Fruit fly (Drosophila melanogaster) whole organism, embryonic: ENCODE data around the gene CG11898.

ENCODE experiments used
- Ada2b ChIP-seq: fragments of 200-800 bp; sonication (Bioruptor generic); IDR thresholded peaks from 2 replicates; pipeline ENCODE4 v1.3.6; 2022; ENCODE audit warnings: missing biosample characterization, missing genetic modification characterization
- Bdp1 ChIP-seq: fragments of 200-800 bp; sonication (Bioruptor generic); optimal IDR thresholded peaks from 3 replicates; lab custom pipeline; 2016; ENCODE audit warnings: missing biosample characterization, missing genetic modification characterization
- CG10147 ChIP-seq: fragments of 200-800 bp; sonication (Bioruptor generic); optimal IDR thresholded peaks from 2 replicates; lab custom pipeline; 2019; ENCODE audit warnings: missing biosample characterization, mild to moderate bottlenecking, missing genetic modification characterization, moderate library complexity
- CG10274 ChIP-seq: fragments of 200-800 bp; sonication (Bioruptor generic); optimal IDR thresholded peaks from 3 replicates; lab custom pipeline; 2017; ENCODE audit warnings: missing biosample characterization, mild to moderate bottlenecking, missing genetic modification characterization
- CG11247 ChIP-seq: fragments of 200-800 bp; sonication (Bioruptor generic); IDR thresholded peaks from 2 replicates; pipeline ENCODE4 v1.3.6; 2022; ENCODE audit warnings: missing biosample characterization, missing genetic modification characterization
- CG12155 ChIP-seq: fragments of 200-800 bp; sonication (Bioruptor generic); optimal IDR thresholded peaks from 3 replicates; lab custom pipeline; 2016; ENCODE audit warnings: missing biosample characterization, missing genetic modification characterization
- CG14860 ChIP-seq: fragments of 200-800 bp; sonication (Bioruptor generic); IDR thresholded peaks from 3 replicates; pipeline ENCODE4 v1.3.6; 2022; ENCODE audit warnings: missing biosample characterization, missing genetic modification characterization; ENCODE audit not compliant: partially characterized antibody
- CG1529 ChIP-seq: fragments of 200-800 bp; sonication (Bioruptor generic); optimal IDR thresholded peaks from 3 replicates; lab custom pipeline; 2018; ENCODE audit warnings: missing biosample characterization, missing genetic modification characterization
- CG16779 ChIP-seq: fragments of 200-800 bp; sonication (Bioruptor generic); IDR thresholded peaks from 2 replicates; pipeline ENCODE4 v1.3.6; 2022; ENCODE audit warnings: missing biosample characterization, missing genetic modification characterization
- CG17359 ChIP-seq: fragments of 200-800 bp; sonication (Bioruptor generic); optimal IDR thresholded peaks from 3 replicates; lab custom pipeline; 2018; ENCODE audit warnings: missing biosample characterization, mild to moderate bottlenecking, missing genetic modification characterization, moderate library complexity
- CG17385 ChIP-seq: fragments of 200-800 bp; sonication (Bioruptor generic); optimal IDR thresholded peaks from 3 replicates; lab custom pipeline; 2018; ENCODE audit warnings: missing biosample characterization, mild to moderate bottlenecking, missing genetic modification characterization
- CG18764 ChIP-seq: fragments of 200-800 bp; sonication (Bioruptor generic); optimal IDR thresholded peaks from 3 replicates; lab custom pipeline; 2016; ENCODE audit warnings: missing biosample characterization, missing genetic modification characterization
- CG30403 ChIP-seq: fragments of 200-800 bp; sonication (Bioruptor generic); optimal IDR thresholded peaks from 3 replicates; lab custom pipeline; 2016; ENCODE audit warnings: missing biosample characterization, missing genetic modification characterization
- CG31388 ChIP-seq: fragments of 200-800 bp; sonication (Bioruptor generic); optimal IDR thresholded peaks from 2 replicates; lab custom pipeline; 2016; ENCODE audit warnings: missing biosample characterization, missing genetic modification characterization
- CG3838 ChIP-seq: fragments of 200-800 bp; sonication (Bioruptor generic); optimal IDR thresholded peaks from 3 replicates; lab custom pipeline; 2016; ENCODE audit warnings: missing biosample characterization, missing genetic modification characterization
- CG3847 ChIP-seq: fragments of 200-800 bp; sonication (Bioruptor generic); IDR thresholded peaks from 2 replicates; pipeline ENCODE4 v1.3.6; 2022; ENCODE audit warnings: missing biosample characterization, missing genetic modification characterization
- CG5245 ChIP-seq: fragments of 200-800 bp; sonication (Bioruptor generic); optimal IDR thresholded peaks from 3 replicates; lab custom pipeline; 2016; ENCODE audit warnings: missing biosample characterization, missing genetic modification characterization
- CG5953 ChIP-seq: fragments of 200-800 bp; sonication (Bioruptor generic); IDR thresholded peaks from 2 replicates; pipeline ENCODE4 v1.3.6; 2022; ENCODE audit warnings: missing biosample characterization, missing genetic modification characterization
- CG8290 ChIP-seq, 3 experiments: fragments of 200-800 bp; sonication (Bioruptor generic); optimal IDR thresholded peaks; 2 replicates each; lab custom pipeline; 2016 to 2019; ENCODE audit warnings: missing biosample characterization in 3 of 3, missing genetic modification characterization in 3 of 3, mild to moderate bottlenecking in 2 of 3, moderate library complexity in 1 of 3
- CG8944 ChIP-seq: fragments of 200-800 bp; sonication (Bioruptor generic); optimal IDR thresholded peaks from 3 replicates; lab custom pipeline; 2016; ENCODE audit warnings: missing biosample characterization, missing genetic modification characterization
- CG9215 ChIP-seq: fragments of 200-800 bp; sonication (Bioruptor generic); IDR thresholded peaks from 2 replicates; pipeline ENCODE4 v1.3.6; 2022; ENCODE audit warnings: missing biosample characterization, missing genetic modification characterization
- Camta ChIP-seq: fragments of 200-800 bp; sonication (Bioruptor generic); optimal IDR thresholded peaks from 2 replicates; lab custom pipeline; 2016; ENCODE audit warnings: missing biosample characterization, missing genetic modification characterization
- Drgx ChIP-seq: fragments of 200-800 bp; sonication (Bioruptor generic); IDR thresholded peaks from 2 replicates; pipeline ENCODE4 v1.3.6; 2022; ENCODE audit warnings: missing biosample characterization, missing genetic modification characterization
- Elba2 ChIP-seq: fragments of 200-800 bp; sonication (Bioruptor generic); optimal IDR thresholded peaks from 3 replicates; lab custom pipeline; 2016; ENCODE audit warnings: missing biosample characterization, missing genetic modification characterization
- Fer2 ChIP-seq: fragments of 200-800 bp; sonication (Bioruptor generic); optimal IDR thresholded peaks from 2 replicates; lab custom pipeline; 2018; ENCODE audit warnings: missing biosample characterization, mild to moderate bottlenecking, missing genetic modification characterization, moderate library complexity
- HLH3B ChIP-seq: fragments of 200-800 bp; sonication (Bioruptor generic); IDR thresholded peaks from 2 replicates; pipeline ENCODE4 v1.3.6; 2022; ENCODE audit warnings: missing biosample characterization, missing genetic modification characterization
- Mad ChIP-seq: fragments of 200-800 bp; sonication (Bioruptor generic); optimal IDR thresholded peaks from 2 replicates; lab custom pipeline; 2016; ENCODE audit warnings: missing biosample characterization, missing genetic modification characterization
- Sry-β ChIP-seq: fragments of 200-800 bp; sonication (Bioruptor generic); optimal IDR thresholded peaks from 2 replicates; lab custom pipeline; 2018; ENCODE audit warnings: missing biosample characterization, mild to moderate bottlenecking, missing genetic modification characterization, moderate library complexity
- Stat92E ChIP-seq, 3 experiments: fragments of >200 bp in 2 of 3; fragments of 200-800 bp in 1 of 3; sonication (Bioruptor generic) in 1 of 3; optimal IDR thresholded peaks; 2 replicates each; lab custom pipeline; 2017 to 2019; ENCODE audit warnings: missing biosample characterization in 3 of 3, missing genetic modification characterization in 3 of 3, mild to moderate bottlenecking in 1 of 3, moderate library complexity in 1 of 3
- Tbp ChIP-seq: fragments of >200 bp; optimal IDR thresholded peaks from 2 replicates; lab custom pipeline; 2018; ENCODE audit warnings: missing biosample characterization, missing genetic modification characterization
- Vsx1 ChIP-seq: fragments of 200-800 bp; sonication (Bioruptor generic); optimal IDR thresholded peaks from 2 replicates; lab custom pipeline; 2017; ENCODE audit warnings: missing biosample characterization, mild to moderate bottlenecking, missing genetic modification characterization, missing genetic modification reagents
- bowl ChIP-seq: fragments of 200-800 bp; sonication (Bioruptor generic); IDR thresholded peaks from 2 replicates; pipeline ENCODE4 v1.3.6; 2022; ENCODE audit warnings: missing biosample characterization, missing genetic modification characterization
- btn ChIP-seq: fragments of 200-800 bp; sonication (Bioruptor generic); optimal IDR thresholded peaks from 2 replicates; lab custom pipeline; 2016; ENCODE audit warnings: missing biosample characterization, missing genetic modification characterization
- dimm ChIP-seq: fragments of 200-800 bp; sonication (Bioruptor generic); IDR thresholded peaks from 2 replicates; pipeline ENCODE4 v1.3.6; 2022; ENCODE audit warnings: missing biosample characterization, missing genetic modification characterization
- dpn ChIP-seq, 2 experiments: fragments of 200-800 bp; sonication (Bioruptor generic); optimal IDR thresholded peaks; 3 replicates each; lab custom pipeline; 2016; ENCODE audit warnings: missing biosample characterization in 2 of 2, missing genetic modification characterization in 2 of 2
- gce ChIP-seq: fragments of 200-800 bp; sonication (Bioruptor generic); IDR thresholded peaks from 3 replicates; pipeline ENCODE4 v1.3.6; 2022; ENCODE audit warnings: missing biosample characterization, missing genetic modification characterization
- gem ChIP-seq: fragments of 200-800 bp; sonication (Bioruptor generic); optimal IDR thresholded peaks from 2 replicates; lab custom pipeline; 2019; ENCODE audit warnings: missing biosample characterization, mild to moderate bottlenecking, missing genetic modification characterization, moderate library complexity
- gfzf ChIP-seq: fragments of 200-800 bp; sonication (Bioruptor generic); optimal IDR thresholded peaks from 2 replicates; lab custom pipeline; 2016; ENCODE audit warnings: missing biosample characterization, mild to moderate bottlenecking, missing genetic modification characterization, moderate library complexity
- hbn ChIP-seq: fragments of 200-800 bp; sonication (Bioruptor generic); IDR thresholded peaks from 2 replicates; pipeline ENCODE4 v1.3.6; 2022; ENCODE audit warnings: missing biosample characterization, missing genetic modification characterization; ENCODE audit not compliant: partially characterized antibody
- lilli ChIP-seq: fragments of 200-800 bp; sonication (Bioruptor generic); optimal IDR thresholded peaks from 3 replicates; lab custom pipeline; 2016; ENCODE audit warnings: missing biosample characterization, missing genetic modification characterization
- lov ChIP-seq, 2 experiments: fragments of 200-800 bp in 1 of 2; fragments of >200 bp in 1 of 2; sonication (Bioruptor generic) in 1 of 2; IDR thresholded peaks in 1 of 2; optimal IDR thresholded peaks in 1 of 2; 2 replicates in 1 of 2; 3 replicates in 1 of 2; pipeline versions ENCODE4 v1.3.6 to Lab custom; 2017 to 2022; ENCODE audit warnings: missing biosample characterization in 1 of 2, missing genetic modification characterization in 1 of 2
- maf-S ChIP-seq: fragments of 200-800 bp; sonication (Bioruptor generic); optimal IDR thresholded peaks from 2 replicates; lab custom pipeline; 2016; ENCODE audit warnings: missing biosample characterization, missing genetic modification characterization
- mam ChIP-seq: fragments of 200-800 bp; sonication (Bioruptor generic); optimal IDR thresholded peaks from 3 replicates; lab custom pipeline; 2016; ENCODE audit warnings: missing biosample characterization, missing genetic modification characterization
- mld ChIP-seq: fragments of 200-800 bp; sonication (Bioruptor generic); IDR thresholded peaks from 3 replicates; pipeline ENCODE4 v1.3.6; 2022; ENCODE audit warnings: missing biosample characterization, missing genetic modification characterization; ENCODE audit not compliant: partially characterized antibody
- nerfin-2 ChIP-seq: fragments of 200-800 bp; sonication (Bioruptor generic); IDR thresholded peaks from 2 replicates; pipeline ENCODE4 v1.3.6; 2022; ENCODE audit warnings: missing biosample characterization, missing genetic modification characterization; ENCODE audit not compliant: partially characterized antibody
- pb ChIP-seq: fragments of 200-800 bp; sonication (Bioruptor generic); optimal IDR thresholded peaks from 3 replicates; lab custom pipeline; 2016; ENCODE audit warnings: missing biosample characterization, missing genetic modification characterization
- stwl ChIP-seq: fragments of 200-800 bp; sonication (Bioruptor generic); optimal IDR thresholded peaks from 3 replicates; lab custom pipeline; 2018; ENCODE audit warnings: missing biosample characterization, mild to moderate bottlenecking, missing genetic modification characterization, moderate library complexity
- sug ChIP-seq: fragments of 200-800 bp; optimal IDR thresholded peaks from 2 replicates; lab custom pipeline; 2019; ENCODE audit warnings: missing biosample characterization, mild to moderate bottlenecking, missing genetic modification characterization, moderate library complexity
- toy ChIP-seq: fragments of 200-800 bp; sonication (Bioruptor generic); IDR thresholded peaks from 2 replicates; pipeline ENCODE4 v1.3.6; 2022; ENCODE audit warnings: missing biosample characterization, missing genetic modification characterization
- wor ChIP-seq: fragments of 200-800 bp; sonication (Bioruptor generic); IDR thresholded peaks from 2 replicates; pipeline ENCODE4 v1.3.6; 2022; ENCODE audit warnings: missing biosample characterization, missing genetic modification characterization

CG11898 gene

dm6 chr3R:29214262-29214661 is 48.8 kb downstream of the CG11898 start (continued):
- TF ChIP-seq bowl (peak; percentile 99), wor (peak; percentile 97), hbn (GFP tag; lab: Robert Waterston, UW) (0 out of 2 replicates have a peak, but pooled peaks have one; percentile 17), Camta (GFP tag; lab: Kevin White, UChicago) (peak; percentile 99), btn (GFP tag; lab: Kevin White, UChicago) (peak; percentile 99), CG10274 (GFP tag; lab: Kevin White, UChicago) (peak; percentile 96), CG18764 (GFP tag; lab: Kevin White, UChicago) (peak; percentile 98), Stat92E (GFP tag; optimal IDR thresholded peaks at IDR 0.05; lab: Kevin White, UChicago) (peak in 1 of 3 experiments; percentile 99), lov (optimal IDR thresholded peaks at IDR 0.05; lab: Kevin White, UChicago) (no peak), lov (GFP tag; IDR thresholded peaks at IDR 0.05; lab: Robert Waterston, UW) (peak; percentile 100), CG3847 (peak; percentile 99), Elba2 (GFP tag; lab: Kevin White, UChicago) (peak; percentile 97), gce (GFP tag; lab: Robert Waterston, UW) (peak; percentile 99), pb (GFP tag; lab: Kevin White, UChicago) (peak; percentile 98), CG8944 (GFP tag; lab: Kevin White, UChicago) (peak; percentile 98), CG17385 (GFP tag; lab: Kevin White, UChicago) (peak; percentile 98), gem (tag; lab: Kevin White, UChicago) (peak; percentile 99), Mad (GFP tag; lab: Kevin White, UChicago) (peak; percentile 99), Bdp1 (GFP tag; lab: Kevin White, UChicago) (peak; percentile 95), CG16779 (GFP tag; lab: Robert Waterston, UW) (peak; percentile 99), CG9215 (peak; percentile 96), CG11247 (GFP tag; lab: Robert Waterston, UW) (peak; percentile 99), Ada2b (peak; percentile 99), CG8290 (GFP tag; optimal IDR thresholded peaks at IDR 0.05; lab: Kevin White, UChicago) (peak; percentile 99), CG8290 (tag; optimal IDR thresholded peaks at IDR 0.05; lab: Kevin White, UChicago) (peak; percentile 97 to 99), CG14860 (GFP tag; lab: Robert Waterston, UW) (no peak), Sry-β (GFP tag; lab: Kevin White, UChicago) (peak; percentile 75), CG10147 (GFP tag; lab: Kevin White, UChicago) (peak; percentile 98), sug (tag; lab: Kevin White, UChicago) (peak; percentile 98), CG31388 (GFP tag; lab: Kevin White, UChicago) (peak; percentile 98), stwl (peak; percentile 97), CG3838 (peak; percentile 98), Fer2 (tag; lab: Kevin White, UChicago) (peak; percentile 97), CG1529 (GFP tag; lab: Kevin White, UChicago) (peak; percentile 99), HLH3B (GFP tag; lab: Robert Waterston, UW) (peak; percentile 99), CG5953 (peak; percentile 99), Vsx1 (GFP tag; lab: Kevin White, UChicago) (peak; percentile 98), maf-S (GFP tag; lab: Kevin White, UChicago) (peak; percentile 99), mld (no peak), CG12155 (GFP tag; lab: Kevin White, UChicago) (peak; percentile 98), nerfin-2 (GFP tag; lab: Robert Waterston, UW) (no peak), CG5245 (GFP tag; lab: Kevin White, UChicago) (peak; percentile 99), mam (GFP tag; lab: Kevin White, UChicago) (peak; percentile 99), dimm (GFP tag; lab: Robert Waterston, UW) (peak; percentile 97), Tbp (peak; percentile 98), CG30403 (GFP tag; lab: Kevin White, UChicago) (peak; percentile 99), dpn (GFP tag; optimal IDR thresholded peaks at IDR 0.05; lab: Kevin White, UChicago) (peak; percentile 99), CG17359 (tag; lab: Kevin White, UChicago) (peak; percentile 99), Drgx (GFP tag; lab: Robert Waterston, UW) (peak; percentile 100), toy (peak; percentile 98), lilli (peak; percentile 100), gfzf (GFP tag; lab: Kevin White, UChicago) (peak; percentile 44)
